Fruit fly (Drosophila melanogaster) whole organism, prepupa: ENCODE measurements around the gene CG42853.

Source experiments
- CG15336 ChIP-seq: fragments of 200-800 bp; sonication (Bioruptor generic); IDR thresholded peaks from 2 replicates; pipeline ENCODE4 v1.3.6; 2022; ENCODE audit warnings: missing biosample characterization, missing genetic modification characterization
- CG16779 ChIP-seq: fragments of 200-800 bp; sonication (Bioruptor generic); optimal IDR thresholded peaks from 3 replicates; lab custom pipeline; 2017; ENCODE audit warnings: missing biosample characterization, mild to moderate bottlenecking, missing genetic modification characterization
- CG4318 ChIP-seq: fragments of 200-800 bp; sonication (Bioruptor generic); optimal IDR thresholded peaks from 3 replicates; lab custom pipeline; 2017; ENCODE audit warnings: missing biosample characterization, mild to moderate bottlenecking, missing genetic modification characterization
- CG6854 ChIP-seq: fragments of 200-800 bp; sonication (Bioruptor generic); optimal IDR thresholded peaks from 2 replicates; lab custom pipeline; 2017; ENCODE audit warnings: missing biosample characterization, mild to moderate bottlenecking, missing genetic modification characterization

dm6 chr3L:18166977-18167528, 45.3 kb upstream of the CG42853 start:
- TF ChIP-seq CG16779 (tag; lab: Kevin White, UChicago) (no peak), CG6854 (GFP tag; lab: Kevin White, UChicago) (no peak), CG15336 (GFP tag; lab: Robert Waterston, UW) (no peak), CG4318 (GFP tag; lab: Kevin White, UChicago) (no peak)
